Fruit fly (Drosophila melanogaster): Measurements from ENCODE around the gene CG4597.

DNA sequence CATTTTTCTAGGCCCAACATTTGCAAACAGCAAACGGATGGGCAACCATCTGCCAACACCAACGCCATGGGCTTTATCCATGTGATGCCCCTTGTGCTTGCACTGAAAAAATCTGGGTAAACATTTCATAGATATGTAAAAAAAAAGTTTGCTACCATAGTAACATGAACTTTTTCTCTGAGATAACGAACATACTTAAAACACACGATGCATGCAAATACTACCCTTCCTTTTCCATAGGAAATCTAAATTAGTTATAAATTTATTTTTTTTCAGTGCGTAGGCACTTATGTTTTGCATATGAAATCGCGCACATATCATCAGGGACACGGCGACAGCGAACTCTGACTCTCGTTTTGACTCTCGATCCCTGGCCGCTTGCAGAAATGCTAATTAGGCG lies 48.5 kb upstream of the CG4597 start:
- no peak for TF ChIP-seq OdsH (GFP tag; optimal IDR thresholded peaks at IDR 0.05)
- TF ChIP-seq psq (GFP tag; optimal IDR thresholded peaks at IDR 0.05) = no peak
- no peak for TF ChIP-seq Dif (GFP tag; optimal IDR thresholded peaks at IDR 0.05; ENCODE audit: partially characterized antibody)

Data from whole organism, wandering third instar larva.